Worm (Caenorhabditis elegans): Measurements from ENCODE around the gene slc-25A32.

ce11 chrII:8273060-8273459, 3.0 kb upstream of the slc-25A32 start:
- TF ChIP-seq daf-12 (tag; optimal IDR thresholded peaks at IDR 0.05) (no peak), nhr-28 (tag; optimal IDR thresholded peaks at IDR 0.05) (no peak), snpc-4 (tag; optimal IDR thresholded peaks at IDR 0.05) (no peak), egl-27 (tag; optimal IDR thresholded peaks at IDR 0.05) (no peak), zag-1 (tag; optimal IDR thresholded peaks at IDR 0.05) (no peak), lin-39 (tag; optimal IDR thresholded peaks at IDR 0.05) (no peak)
